Fruit fly (Drosophila melanogaster): ENCODE measurements around the gene Ctl1.

- TF ChIP-seq Myc (optimal IDR thresholded peaks at IDR 0.05) = no peak
- TF ChIP-seq Sin3A (optimal IDR thresholded peaks at IDR 0.05) = no peak
- TF ChIP-seq ttk (optimal IDR thresholded peaks at IDR 0.05) = no peak
- no peak for TF ChIP-seq h (optimal IDR thresholded peaks at IDR 0.05)
Measured at dm6 chr3L:4293304-4293703, 15.5 kb downstream of the Ctl1 start.

Data from Kc167 (cell line).